Fruit fly (Drosophila melanogaster) whole organism, wandering third instar larva: ENCODE data around the gene fend.

Experiments used
- CG9705 ChIP-seq: fragments of 200-800 bp; sonication (Bioruptor generic); optimal IDR thresholded peaks from 2 replicates; lab custom pipeline; 2018; ENCODE audit warnings: missing biosample characterization, mild to moderate bottlenecking, missing genetic modification characterization
- CrebA ChIP-seq: fragments of 200-800 bp; sonication (Bioruptor generic); optimal IDR thresholded peaks from 2 replicates; lab custom pipeline; 2016; ENCODE audit warnings: missing biosample characterization, mild to moderate bottlenecking, missing genetic modification characterization, borderline replicate concordance
- Dfd ChIP-seq: fragments of >200 bp; optimal IDR thresholded peaks from 2 replicates; lab custom pipeline; 2017; ENCODE audit warnings: missing biosample characterization, missing genetic modification characterization
- Dif ChIP-seq: fragments of 200-275, 200-300 bp; sonication (Bioruptor generic); optimal IDR thresholded peaks from 2 replicates; lab custom pipeline; 2018; ENCODE audit warnings: missing biosample characterization, missing genetic modification characterization; ENCODE audit not compliant: partially characterized antibody
- HLH106 ChIP-seq: fragments of 200-800 bp; optimal IDR thresholded peaks from 3 replicates; lab custom pipeline; 2019; ENCODE audit warnings: missing biosample characterization, mild to moderate bottlenecking, missing genetic modification characterization, moderate library complexity
- Hnf4 ChIP-seq: fragments of 200-800 bp; sonication (Bioruptor generic); optimal IDR thresholded peaks from 2 replicates; lab custom pipeline; 2016; ENCODE audit warnings: missing biosample characterization, mild to moderate bottlenecking, missing genetic modification characterization
- Hr78 ChIP-seq: fragments of >200 bp; optimal IDR thresholded peaks from 2 replicates; lab custom pipeline; 2017; ENCODE audit warnings: missing biosample characterization, missing genetic modification characterization
- Hr83 ChIP-seq: fragments of 200-300 bp; sonication (Bioruptor generic); optimal IDR thresholded peaks from 2 replicates; lab custom pipeline; 2016; ENCODE audit warnings: missing biosample characterization, mild to moderate bottlenecking, missing genetic modification characterization, moderate library complexity; ENCODE audit not compliant: poor library complexity, severe bottlenecking
- Mio ChIP-seq: sonication (Bioruptor generic); optimal IDR thresholded peaks from 2 replicates; lab custom pipeline; 2016; ENCODE audit warnings: missing biosample characterization, missing genetic modification characterization
- Myc ChIP-seq: fragments of >200 bp; optimal IDR thresholded peaks from 2 replicates; lab custom pipeline; 2017
- N ChIP-seq: fragments of >200 bp; optimal IDR thresholded peaks from 2 replicates; lab custom pipeline; 2018; ENCODE audit warnings: missing biosample characterization, missing external identifiers, missing genetic modification characterization
- OdsH ChIP-seq: fragments of 200-800 bp; sonication (Bioruptor generic); optimal IDR thresholded peaks from 2 replicates; lab custom pipeline; 2016; ENCODE audit warnings: missing biosample characterization, mild to moderate bottlenecking, missing genetic modification characterization
- Rel ChIP-seq, 2 experiments: fragments of 200-800 bp; sonication (Bioruptor generic) in 1 of 2; optimal IDR thresholded peaks; 2 replicates in 1 of 2; 3 replicates in 1 of 2; lab custom pipeline; 2016 to 2019; ENCODE audit warnings: mild to moderate bottlenecking in 2 of 2, missing biosample characterization in 2 of 2, missing genetic modification characterization in 2 of 2, moderate library complexity in 1 of 2
- Vsx2 ChIP-seq: fragments of 200-300, 225-300 bp; sonication (Bioruptor generic); optimal IDR thresholded peaks from 2 replicates; lab custom pipeline; 2018; ENCODE audit warnings: missing biosample characterization, missing genetic modification characterization; ENCODE audit not compliant: partially characterized antibody
- br ChIP-seq: fragments of 200-800 bp; sonication (Bioruptor generic); optimal IDR thresholded peaks from 2 replicates; lab custom pipeline; 2016; ENCODE audit warnings: missing biosample characterization, missing genetic modification characterization
- brk ChIP-seq: fragments of 200-800 bp; sonication (Bioruptor generic); optimal IDR thresholded peaks from 2 replicates; lab custom pipeline; 2016; ENCODE audit warnings: missing biosample characterization, mild to moderate bottlenecking, missing genetic modification characterization
- dl ChIP-seq, 2 experiments: fragments of 175-275, 200-275 bp in 1 of 2; fragments of 200-275 bp in 1 of 2; sonication (Bioruptor generic); optimal IDR thresholded peaks; lab custom pipeline; 2018; ENCODE audit warnings: mild to moderate bottlenecking in 2 of 2, missing biosample characterization in 2 of 2, missing genetic modification characterization in 2 of 2, moderate library complexity in 2 of 2; ENCODE audit not compliant: partially characterized antibody in 2 of 2, insufficient read depth in 1 of 2
- dmrt93B ChIP-seq: fragments of 200-800 bp; sonication (Bioruptor generic); optimal IDR thresholded peaks from 2 replicates; lab custom pipeline; 2018; ENCODE audit warnings: missing biosample characterization, mild to moderate bottlenecking, missing genetic modification characterization
- dsf ChIP-seq: sonication (Bioruptor generic); optimal IDR thresholded peaks from 2 replicates; lab custom pipeline; 2016; ENCODE audit warnings: missing biosample characterization, missing genetic modification characterization, borderline replicate concordance
- ey ChIP-seq: fragments of 200-800 bp; sonication (Bioruptor generic); optimal IDR thresholded peaks from 2 replicates; lab custom pipeline; 2016; ENCODE audit warnings: missing biosample characterization, missing genetic modification characterization
- foxo ChIP-seq, 2 experiments: fragments of 200-800 bp; sonication (Bioruptor generic); optimal IDR thresholded peaks; 2 replicates in 1 of 2; 3 replicates in 1 of 2; lab custom pipeline; 2016 to 2017; ENCODE audit warnings: missing biosample characterization in 2 of 2, missing genetic modification characterization in 2 of 2
- fru ChIP-seq: fragments of 200-800 bp; sonication (Bioruptor generic); optimal IDR thresholded peaks from 3 replicates; lab custom pipeline; 2016; ENCODE audit warnings: missing biosample characterization, mild to moderate bottlenecking, missing genetic modification characterization
- h ChIP-seq: fragments of 200-800 bp; sonication (Bioruptor generic); optimal IDR thresholded peaks from 3 replicates; lab custom pipeline; 2016; ENCODE audit warnings: missing biosample characterization, mild to moderate bottlenecking, missing genetic modification characterization
- jim ChIP-seq: fragments of 175-275, 200-325 bp; sonication (Bioruptor generic); optimal IDR thresholded peaks from 2 replicates; lab custom pipeline; 2016; ENCODE audit warnings: missing biosample characterization, mild to moderate bottlenecking, missing genetic modification characterization
- lola ChIP-seq: fragments of >200 bp; optimal IDR thresholded peaks from 2 replicates; lab custom pipeline; 2017; ENCODE audit warnings: missing biosample characterization, missing genetic modification characterization
- pan ChIP-seq: fragments of >200 bp; optimal IDR thresholded peaks from 2 replicates; lab custom pipeline; 2017
- psq ChIP-seq: fragments of 200-800 bp; sonication (Bioruptor generic); optimal IDR thresholded peaks from 3 replicates; lab custom pipeline; 2017; ENCODE audit warnings: missing biosample characterization, mild to moderate bottlenecking, missing genetic modification characterization, moderate library complexity
- rgr ChIP-seq: fragments of 200-800 bp; sonication (Bioruptor generic); optimal IDR thresholded peaks from 3 replicates; lab custom pipeline; 2016; ENCODE audit warnings: missing biosample characterization, mild to moderate bottlenecking, missing genetic modification characterization
- sage ChIP-seq: fragments of 200-800 bp; sonication (Bioruptor generic); optimal IDR thresholded peaks from 2 replicates; lab custom pipeline; 2016; ENCODE audit warnings: missing biosample characterization, mild to moderate bottlenecking, missing genetic modification characterization
- sv ChIP-seq: fragments of 200-800 bp; sonication (Bioruptor generic); optimal IDR thresholded peaks from 3 replicates; lab custom pipeline; 2016; ENCODE audit warnings: missing biosample characterization, missing genetic modification characterization
- tai ChIP-seq: sonication (Bioruptor generic); optimal IDR thresholded peaks from 2 replicates; lab custom pipeline; 2016; ENCODE audit warnings: missing biosample characterization, missing genetic modification characterization
- usp ChIP-seq: fragments of >200 bp; optimal IDR thresholded peaks from 2 replicates; lab custom pipeline; 2017; ENCODE audit warnings: missing biosample characterization, missing genetic modification characterization

The fend gene

dm6 chrX:9102125-9102524, 32.8 kb downstream of the fend start:
- TF ChIP-seq h (GFP tag; lab: Kevin White, UChicago) = no peak
- TF ChIP-seq Hr83 = no peak
- no peak for TF ChIP-seq ey (GFP tag; lab: Kevin White, UChicago)
- TF ChIP-seq CrebA (GFP tag; lab: Kevin White, UChicago) = no peak
- no peak for TF ChIP-seq fru (GFP tag; lab: Kevin White, UChicago)
- TF ChIP-seq sv = no peak
- no peak for TF ChIP-seq Dif
- TF ChIP-seq jim = no peak
- no peak for TF ChIP-seq lola (GFP tag; lab: Kevin White, UChicago)
- no peak for TF ChIP-seq br (GFP tag; lab: Kevin White, UChicago)
- no peak for TF ChIP-seq brk (GFP tag; lab: Kevin White, UChicago)
- no peak for TF ChIP-seq sage (GFP tag; lab: Kevin White, UChicago)
- TF ChIP-seq CG9705 (GFP tag; lab: Kevin White, UChicago) = no peak
- TF ChIP-seq Dfd (GFP tag; lab: Kevin White, UChicago) = no peak
- no peak for TF ChIP-seq tai (GFP tag; lab: Kevin White, UChicago)
- no peak for TF ChIP-seq psq (GFP tag; lab: Kevin White, UChicago)

- TF ChIP-seq fru (GFP tag; lab: Kevin White, UChicago) = no peak
- no peak for TF ChIP-seq tai (GFP tag; lab: Kevin White, UChicago)
- TF ChIP-seq psq (GFP tag; lab: Kevin White, UChicago) = no peak
- TF ChIP-seq h (GFP tag; lab: Kevin White, UChicago) = no peak
- TF ChIP-seq Dif = no peak
- TF ChIP-seq Dfd (GFP tag; lab: Kevin White, UChicago) = no peak
- no peak for TF ChIP-seq brk (GFP tag; lab: Kevin White, UChicago)
- no peak for TF ChIP-seq pan (lab: Kevin White, UChicago)
- TF ChIP-seq dmrt93B = no peak
- TF ChIP-seq CrebA (GFP tag; lab: Kevin White, UChicago) = no peak
- no peak for TF ChIP-seq dsf (GFP tag; lab: Kevin White, UChicago)
- TF ChIP-seq sage (GFP tag; lab: Kevin White, UChicago) = no peak
- no peak for TF ChIP-seq foxo (GFP tag; optimal IDR thresholded peaks at IDR 0.05; lab: Kevin White, UChicago)
- TF ChIP-seq, all 38 proteins: peak for 0
Observed at dm6 chrX:9093912-9094311, 41.0 kb downstream of the fend start.

- TF ChIP-seq Hr78 (GFP tag; lab: Kevin White, UChicago) (no peak), Dfd (GFP tag; lab: Kevin White, UChicago) (peak; percentile 92), N (GFP tag; lab: Kevin White, UChicago) (no peak)
Observed at dm6 chrX:9093062-9093461, 41.8 kb downstream of the fend start.

dm6 chrX:9090057-9090358, 44.9 kb downstream of the fend start:
- TF ChIP-seq Mio (GFP tag; lab: Kevin White, UChicago) (no peak), br (GFP tag; lab: Kevin White, UChicago) (no peak), Myc (lab: Kevin White, UChicago) (no peak), CrebA (GFP tag; lab: Kevin White, UChicago) (no peak), CG9705 (GFP tag; lab: Kevin White, UChicago) (no peak), foxo (GFP tag; optimal IDR thresholded peaks at IDR 0.05; lab: Kevin White, UChicago) (no peak), jim (no peak), rgr (GFP tag; lab: Kevin White, UChicago) (no peak), fru (GFP tag; lab: Kevin White, UChicago) (no peak), brk (GFP tag; lab: Kevin White, UChicago) (no peak), pan (lab: Kevin White, UChicago) (no peak), dsf (GFP tag; lab: Kevin White, UChicago) (no peak), usp (GFP tag; lab: Kevin White, UChicago) (no peak), lola (GFP tag; lab: Kevin White, UChicago) (no peak), dl (GFP tag; optimal IDR thresholded peaks at IDR 0.05; lab: Kevin White, UChicago; ENCODE audit: insufficient read depth in 1 of 2, partially characterized antibody in 2 of 2) (no peak)

- TF ChIP-seq OdsH (GFP tag; lab: Kevin White, UChicago) = no peak
- TF ChIP-seq dmrt93B = no peak
- no peak for TF ChIP-seq Hr83
- TF ChIP-seq dl (GFP tag; optimal IDR thresholded peaks at IDR 0.05; lab: Kevin White, UChicago; ENCODE audit: insufficient read depth in 1 of 2, partially characterized antibody in 2 of 2) = no peak
- TF ChIP-seq Hr78 (GFP tag; lab: Kevin White, UChicago) = no peak
- TF ChIP-seq Hnf4 (GFP tag; lab: Kevin White, UChicago) = no peak
- TF ChIP-seq CG9705 (GFP tag; lab: Kevin White, UChicago) = no peak
- no peak for TF ChIP-seq ey (GFP tag; lab: Kevin White, UChicago)
- TF ChIP-seq HLH106 (tag; lab: Kevin White, UChicago) = peak; percentile 4
- TF ChIP-seq fru (GFP tag; lab: Kevin White, UChicago) = no peak
- no peak for TF ChIP-seq jim
- TF ChIP-seq Myc (lab: Kevin White, UChicago) = no peak
- no peak for TF ChIP-seq Rel (GFP tag; optimal IDR thresholded peaks at IDR 0.05; lab: Kevin White, UChicago)
- TF ChIP-seq Rel (tag; optimal IDR thresholded peaks at IDR 0.05; lab: Kevin White, UChicago) = peak; percentile 5
- no peak for TF ChIP-seq Vsx2 (GFP tag; lab: Kevin White, UChicago)
- no peak for TF ChIP-seq foxo (GFP tag; optimal IDR thresholded peaks at IDR 0.05; lab: Kevin White, UChicago)
Observed at dm6 chrX:9089254-9090056, 45.4 kb downstream of the fend start, which contains the start of gene CCT2. CCT2 (plus strand) TSS chrX:9089513.
